In the genomic region with DNA sequence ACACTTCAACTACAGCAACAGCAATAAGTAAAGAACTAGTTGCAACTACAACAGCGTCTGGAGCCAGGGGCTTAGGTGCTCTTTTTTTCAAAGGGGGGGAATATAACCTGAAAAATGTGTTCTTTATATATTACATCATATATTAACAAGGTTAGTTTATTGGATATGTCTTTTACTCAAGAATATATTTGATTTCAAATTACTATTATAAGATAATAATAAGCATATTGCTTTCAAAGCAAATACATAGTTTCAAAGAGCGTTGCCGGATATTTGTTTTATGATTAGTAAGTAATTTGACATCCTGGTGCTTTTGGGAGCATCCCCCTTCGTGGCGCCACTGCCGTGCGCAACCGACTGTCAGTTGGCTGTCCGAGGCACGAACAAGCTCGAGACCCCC, we compare ENCODE assay signal across 5 fruit fly cellular contexts.
TF ChIP-seq lines count a peak whose summit lies in the region.

No protein-coding gene starts in this region.

- peak; percentile 11 for TF ChIP-seq CTCF in whole organism, embryonic (GFP tag; optimal IDR thresholded peaks at IDR 0.05; lab: Kevin White, UChicago)

TF ChIP-seq in whole organism, adult, 20 proteins besides CTCF, POLR2A, EP300 and RAD21:
- TF ChIP-seq Clk (GFP tag; optimal IDR thresholded peaks at IDR 0.05; lab: Kevin White, UChicago), result no peak
- peak; percentile 26 for TF ChIP-seq CG11617 (GFP tag; optimal IDR thresholded peaks at IDR 0.05; lab: Kevin White, UChicago)
- peak; percentile 28 for TF ChIP-seq pad (GFP tag; optimal IDR thresholded peaks at IDR 0.05; lab: Kevin White, UChicago)
- peak; percentile 83 for TF ChIP-seq bab1 (GFP tag; optimal IDR thresholded peaks at IDR 0.05; lab: Kevin White, UChicago)
- TF ChIP-seq CG7045 (GFP tag; optimal IDR thresholded peaks at IDR 0.05; lab: Kevin White, UChicago), result peak; percentile 42
- TF ChIP-seq CG1620 (GFP tag; optimal IDR thresholded peaks at IDR 0.05; lab: Kevin White, UChicago), result no peak
- TF ChIP-seq CG33017 (tag; optimal IDR thresholded peaks at IDR 0.05; lab: Kevin White, UChicago), result peak; percentile 20
- TF ChIP-seq toe (GFP tag; optimal IDR thresholded peaks at IDR 0.05; lab: Kevin White, UChicago), result peak; percentile 27
- peak; percentile 47 for TF ChIP-seq CG14711 (tag; optimal IDR thresholded peaks at IDR 0.05; lab: Kevin White, UChicago)
- TF ChIP-seq tj (GFP tag; optimal IDR thresholded peaks at IDR 0.05; lab: Kevin White, UChicago), result peak; percentile 37
- TF ChIP-seq kay (GFP tag; lab: Kevin White, UChicago; ENCODE audit: borderline replicate concordance), result no peak
- TF ChIP-seq CG5204 (GFP tag; optimal IDR thresholded peaks at IDR 0.05; lab: Kevin White, UChicago), result peak; percentile 11
- TF ChIP-seq CG12768 (GFP tag; optimal IDR thresholded peaks at IDR 0.05; lab: Kevin White, UChicago), result peak; percentile 33
- peak; percentile 61 for TF ChIP-seq CG7101 (tag; optimal IDR thresholded peaks at IDR 0.05; lab: Kevin White, UChicago)

TF ChIP-seq in whole organism, embryonic, 481 proteins besides CTCF, POLR2A, EP300 and RAD21 (continues in another document):
- TF ChIP-seq CG10654 (GFP tag; optimal IDR thresholded peaks at IDR 0.05; lab: Kevin White, UChicago), result peak; percentile 21
- no peak for TF ChIP-seq GATAe (GFP tag; conservative IDR thresholded peaks at IDR 0.05; lab: Robert Waterston, UW)
- TF ChIP-seq unc-4 (GFP tag; IDR thresholded peaks at IDR 0.05; lab: Robert Waterston, UW; ENCODE audit: partially characterized antibody), result no peak
- TF ChIP-seq Dfd (GFP tag; optimal IDR thresholded peaks at IDR 0.05; lab: Kevin White, UChicago), result no peak
- TF ChIP-seq Chrac-16 (GFP tag; optimal IDR thresholded peaks at IDR 0.05; lab: Kevin White, UChicago), result peak; percentile 22
- TF ChIP-seq slbo (GFP tag; IDR thresholded peaks at IDR 0.05; lab: Robert Waterston, UW), result no peak
- TF ChIP-seq zen (tag; optimal IDR thresholded peaks at IDR 0.05; lab: Kevin White, UChicago), result no peak
- no peak for TF ChIP-seq Antp (GFP tag; optimal IDR thresholded peaks at IDR 0.05; lab: Kevin White, UChicago)
- peak; percentile 55 for TF ChIP-seq Asciz (GFP tag; optimal IDR thresholded peaks at IDR 0.05; lab: Kevin White, UChicago)
- TF ChIP-seq CG30020 (tag; optimal IDR thresholded peaks at IDR 0.05; lab: Kevin White, UChicago), result no peak
- TF ChIP-seq ase (GFP tag; IDR thresholded peaks at IDR 0.05; lab: Robert Waterston, UW), result no peak
- TF ChIP-seq CG5245 (GFP tag; optimal IDR thresholded peaks at IDR 0.05; lab: Kevin White, UChicago), result no peak
- TF ChIP-seq grau (tag; optimal IDR thresholded peaks at IDR 0.05; lab: Kevin White, UChicago), result peak; percentile 60
- no peak for TF ChIP-seq btn (GFP tag; optimal IDR thresholded peaks at IDR 0.05; lab: Kevin White, UChicago)
- TF ChIP-seq wek (GFP tag; optimal IDR thresholded peaks at IDR 0.05; lab: Kevin White, UChicago), result no peak
- no peak for TF ChIP-seq hbn (GFP tag; IDR thresholded peaks at IDR 0.05; lab: Robert Waterston, UW; ENCODE audit: partially characterized antibody)
- TF ChIP-seq CG10543 (GFP tag; optimal IDR thresholded peaks at IDR 0.05; lab: Kevin White, UChicago), result no peak
- no peak for TF ChIP-seq CG12155 (GFP tag; optimal IDR thresholded peaks at IDR 0.05; lab: Kevin White, UChicago)
- no peak for TF ChIP-seq CG15011 (GFP tag; optimal IDR thresholded peaks at IDR 0.05; lab: Kevin White, UChicago)

TF ChIP-seq in whole organism, prepupa, 60 proteins besides CTCF, POLR2A, EP300 and RAD21 (continues in another document):
- peak; percentile 82; the same call in 2 of the 3 replicates for TF ChIP-seq eg (GFP tag; IDR thresholded peaks at IDR 0.05; lab: Robert Waterston, UW)
- TF ChIP-seq CG10631 (GFP tag; optimal IDR thresholded peaks at IDR 0.05; lab: Kevin White, UChicago), result peak; percentile 83
- peak; percentile 85 for TF ChIP-seq achi (GFP tag; optimal IDR thresholded peaks at IDR 0.05; lab: Kevin White, UChicago)
- peak; percentile 82 for TF ChIP-seq CG6163 (GFP tag; IDR thresholded peaks at IDR 0.05; lab: Robert Waterston, UW)
- TF ChIP-seq CG11902 (GFP tag; optimal IDR thresholded peaks at IDR 0.05; lab: Kevin White, UChicago), result peak; percentile 44
- TF ChIP-seq CG4318 (GFP tag; optimal IDR thresholded peaks at IDR 0.05; lab: Kevin White, UChicago), result peak; percentile 91
- TF ChIP-seq Smox (GFP tag; optimal IDR thresholded peaks at IDR 0.05; lab: Kevin White, UChicago), result peak; percentile 18
- peak; percentile 79 for TF ChIP-seq Hr4 (GFP tag; optimal IDR thresholded peaks at IDR 0.05; lab: Kevin White, UChicago)
- TF ChIP-seq CG10669 (GFP tag; optimal IDR thresholded peaks at IDR 0.05; lab: Kevin White, UChicago), result peak; percentile 80
- TF ChIP-seq CG7368 (GFP tag; optimal IDR thresholded peaks at IDR 0.05; lab: Kevin White, UChicago), result peak; percentile 77
- peak; percentile 37 for TF ChIP-seq topi (GFP tag; optimal IDR thresholded peaks at IDR 0.05; lab: Kevin White, UChicago)
- no peak for TF ChIP-seq CG31627 (GFP tag; optimal IDR thresholded peaks at IDR 0.05; lab: Kevin White, UChicago)
- peak; percentile 63 for TF ChIP-seq Sox15 (GFP tag; optimal IDR thresholded peaks at IDR 0.05; lab: Kevin White, UChicago)
- peak; percentile 85 for TF ChIP-seq Gug (GFP tag; IDR thresholded peaks at IDR 0.05; lab: Robert Waterston, UW)
- TF ChIP-seq OdsH (GFP tag; optimal IDR thresholded peaks at IDR 0.05; lab: Kevin White, UChicago), result peak; percentile 88
- peak; percentile 93 for TF ChIP-seq CG6276 (GFP tag; optimal IDR thresholded peaks at IDR 0.05; lab: Kevin White, UChicago)
- TF ChIP-seq CG9139 (GFP tag; optimal IDR thresholded peaks at IDR 0.05; lab: Kevin White, UChicago), result peak; percentile 75
- TF ChIP-seq CG6854 (GFP tag; optimal IDR thresholded peaks at IDR 0.05; lab: Kevin White, UChicago), result no peak
- TF ChIP-seq CG34406 (GFP tag; optimal IDR thresholded peaks at IDR 0.05; lab: Kevin White, UChicago), result peak; percentile 75

TF ChIP-seq in whole organism, pupa, 21 proteins besides CTCF, POLR2A, EP300 and RAD21 (continues in another document):
- TF ChIP-seq D1 (tag; optimal IDR thresholded peaks at IDR 0.05; lab: Kevin White, UChicago), result peak; percentile 47
- TF ChIP-seq CG15710 (tag; optimal IDR thresholded peaks at IDR 0.05; lab: Kevin White, UChicago), result peak; percentile 89
- peak; percentile 84 for TF ChIP-seq CG34367 (tag; optimal IDR thresholded peaks at IDR 0.05; lab: Kevin White, UChicago)
- peak; percentile 89 for TF ChIP-seq CG8159 (tag; optimal IDR thresholded peaks at IDR 0.05; lab: Kevin White, UChicago)
- TF ChIP-seq CG14655 (GFP tag; optimal IDR thresholded peaks at IDR 0.05; lab: Kevin White, UChicago), result peak; percentile 95
- TF ChIP-seq CG9948 (tag; optimal IDR thresholded peaks at IDR 0.05; lab: Kevin White, UChicago), result peak; percentile 90
- peak; percentile 92 for TF ChIP-seq CG8301 (tag; optimal IDR thresholded peaks at IDR 0.05; lab: Kevin White, UChicago)
- peak; percentile 70 for TF ChIP-seq Pif1B (GFP tag; optimal IDR thresholded peaks at IDR 0.05; lab: Kevin White, UChicago)
- peak; percentile 52 for TF ChIP-seq Snoo (tag; optimal IDR thresholded peaks at IDR 0.05; lab: Kevin White, UChicago)
- peak; percentile 80 for TF ChIP-seq CG17806 (tag; optimal IDR thresholded peaks at IDR 0.05; lab: Kevin White, UChicago)
- peak; percentile 74 for TF ChIP-seq Ets98B (GFP tag; IDR thresholded peaks at IDR 0.05; lab: Robert Waterston, UW)
- TF ChIP-seq rn (GFP tag; IDR thresholded peaks at IDR 0.05; lab: Robert Waterston, UW), result peak; percentile 55; the same call in 1 of the 2 replicates
- TF ChIP-seq CG4496 (GFP tag; IDR thresholded peaks at IDR 0.05; lab: Robert Waterston, UW), result peak; percentile 86
- peak; percentile 79 for TF ChIP-seq Pif1A (GFP tag; optimal IDR thresholded peaks at IDR 0.05; lab: Kevin White, UChicago)
- no peak for TF ChIP-seq EcR (GFP tag; optimal IDR thresholded peaks at IDR 0.05; lab: Kevin White, UChicago)
- TF ChIP-seq CG32121 (GFP tag; IDR thresholded peaks at IDR 0.05; lab: Robert Waterston, UW), result peak; percentile 92
- TF ChIP-seq gl (tag; optimal IDR thresholded peaks at IDR 0.05; lab: Kevin White, UChicago), result peak; percentile 42
- TF ChIP-seq CG13204 (GFP tag; optimal IDR thresholded peaks at IDR 0.05; lab: Kevin White, UChicago), result peak; percentile 67
- TF ChIP-seq fd96Ca (GFP tag; IDR thresholded peaks at IDR 0.05; lab: Robert Waterston, UW), result peak; percentile 88
- peak; percentile 81 for TF ChIP-seq CG10348 (GFP tag; IDR thresholded peaks at IDR 0.05; lab: Robert Waterston, UW)

TF ChIP-seq in whole organism, wandering third instar larva, 38 proteins besides CTCF, POLR2A, EP300 and RAD21:
- TF ChIP-seq HLH106 (tag; optimal IDR thresholded peaks at IDR 0.05; lab: Kevin White, UChicago), result peak; percentile 37
- TF ChIP-seq Dfd (GFP tag; optimal IDR thresholded peaks at IDR 0.05; lab: Kevin White, UChicago), result no peak
- peak; percentile 3 for TF ChIP-seq fru (GFP tag; optimal IDR thresholded peaks at IDR 0.05; lab: Kevin White, UChicago)
- no peak for TF ChIP-seq Abd-B (GFP tag; optimal IDR thresholded peaks at IDR 0.05; lab: Kevin White, UChicago)
- peak; percentile 4 for TF ChIP-seq h (GFP tag; optimal IDR thresholded peaks at IDR 0.05; lab: Kevin White, UChicago)
- TF ChIP-seq foxo (GFP tag; optimal IDR thresholded peaks at IDR 0.05; lab: Kevin White, UChicago), result peak in 1 of 2 experiments; percentile 22
- TF ChIP-seq Sp1 (GFP tag; optimal IDR thresholded peaks at IDR 0.05; lab: Kevin White, UChicago), result peak; percentile 6
TF ChIP-seq in whole organism, wandering third instar larva: peak in this region for 5.
